Worm (Caenorhabditis elegans) whole organism, early embryonic: ENCODE measurements around the gene ttbk-8.2.

Experiments
- B0310.2 ChIP-seq: sonication (generic microtip); optimal IDR thresholded peaks from 2 replicates; lab custom pipeline; 2016; ENCODE audit warnings: mild to moderate bottlenecking, missing genetic modification characterization, missing compliant biosample characterization
- F13C5.2 ChIP-seq: sonication (generic microtip); optimal IDR thresholded peaks from 2 replicates; lab custom pipeline; 2017; ENCODE audit warnings: mild to moderate bottlenecking, missing genetic modification characterization, inconsistent platforms, missing compliant biosample characterization
- aly-1 ChIP-seq: sonication (generic microtip); optimal IDR thresholded peaks from 2 replicates; lab custom pipeline; 2016; ENCODE audit warnings: missing genetic modification characterization, missing compliant biosample characterization
- ama-1 ChIP-seq: fragments of 150-350 bp; optimal IDR thresholded peaks from 2 replicates; lab custom pipeline; 2014
- ceh-13 ChIP-seq: fragments of 200-800 bp; sonication (Bioruptor generic); optimal IDR thresholded peaks from 2 replicates; lab custom pipeline; 2018; ENCODE audit warnings: mild to moderate bottlenecking, missing genetic modification characterization, missing compliant biosample characterization
- ceh-36 ChIP-seq: sonication (generic microtip); optimal IDR thresholded peaks from 2 replicates; lab custom pipeline; 2016; ENCODE audit warnings: missing genetic modification characterization, inconsistent platforms, missing compliant biosample characterization
- ets-7 ChIP-seq: sonication (generic microtip); optimal IDR thresholded peaks from 2 replicates; lab custom pipeline; 2016; ENCODE audit warnings: missing genotype, missing genetic modification characterization, missing compliant biosample characterization
- flt-1 ChIP-seq: fragments of 200-800 bp; sonication (Bioruptor generic); IDR thresholded peaks from 2 replicates; pipeline ENCODE4 v1.3.6; 2022; ENCODE audit warnings: missing genetic modification characterization, missing compliant biosample characterization
- hmbx-1 ChIP-seq: sonication (generic microtip); optimal IDR thresholded peaks from 2 replicates; lab custom pipeline; 2016; ENCODE audit warnings: mild to moderate bottlenecking, missing genetic modification characterization, missing compliant biosample characterization
- hmg-4 ChIP-seq: fragments of 200-800 bp; sonication (Bioruptor generic); optimal IDR thresholded peaks from 2 replicates; lab custom pipeline; 2018; ENCODE audit warnings: mild to moderate bottlenecking, missing genetic modification characterization, missing compliant biosample characterization
- hnd-1 ChIP-seq: sonication (generic microtip); optimal IDR thresholded peaks from 2 replicates; lab custom pipeline; 2016; ENCODE audit warnings: missing genetic modification characterization, missing compliant biosample characterization
- pes-1 ChIP-seq: fragments of 200-800 bp; sonication (Bioruptor generic); IDR thresholded peaks from 2 replicates; pipeline ENCODE4 v1.3.6; 2022; ENCODE audit warnings: missing genetic modification reagents, missing genetic modification characterization, missing compliant biosample characterization
- scrt-1 ChIP-seq: fragments of 200-800 bp; sonication (Bioruptor generic); IDR thresholded peaks from 2 replicates; pipeline ENCODE4 v1.3.6; 2022; ENCODE audit warnings: missing genetic modification characterization, missing compliant biosample characterization
- sea-1 ChIP-seq: fragments of 200-800 bp; sonication (Bioruptor generic); conservative IDR thresholded peaks from 2 replicates; pipeline ENCODE4 v1.3.6; 2022; ENCODE audit warnings: missing genetic modification characterization, missing compliant biosample characterization
- tbx-11 ChIP-seq: fragments of 200-800 bp; sonication (Bioruptor generic); IDR thresholded peaks from 2 replicates; pipeline ENCODE4 v1.3.6; 2022; ENCODE audit warnings: missing genetic modification characterization, missing compliant biosample characterization
- tbx-37 ChIP-seq: fragments of 200-800 bp; sonication (Bioruptor generic); conservative IDR thresholded peaks from 2 replicates; pipeline ENCODE4 v1.3.6; 2022; ENCODE audit warnings: missing genetic modification reagents, missing genetic modification characterization, missing compliant biosample characterization
- tra-4 ChIP-seq: sonication (generic microtip); optimal IDR thresholded peaks from 2 replicates; lab custom pipeline; 2017; ENCODE audit warnings: missing genetic modification characterization, missing compliant biosample characterization

Gene ttbk-8.2

ce11 chrIV:5631628-5632027 is at the start of gene ttbk-8.2:
ttbk-8.2 (plus strand) TSS chrIV:5631928.
- TF ChIP-seq tra-4 (tag; lab: Kevin White, UChicago) (no peak), sea-1 (GFP tag; lab: Robert Waterston, UW) (no peak), ama-1 (lab: Kevin White, UChicago) (no peak), pes-1 (GFP tag; lab: Robert Waterston, UW) (no peak), B0310.2 (no peak), ceh-36 (tag; lab: Kevin White, UChicago) (no peak), ets-7 (tag; lab: Kevin White, UChicago) (no peak), hmg-4 (no peak), F13C5.2 (no peak), hnd-1 (tag; lab: Kevin White, UChicago) (no peak), aly-1 (no peak), tbx-11 (no peak), scrt-1 (GFP tag; lab: Robert Waterston, UW) (no peak), hmbx-1 (tag; lab: Kevin White, UChicago) (no peak), flt-1 (GFP tag; lab: Robert Waterston, UW) (no peak), tbx-37 (GFP tag; lab: Robert Waterston, UW) (no peak)

- TF ChIP-seq hmg-4, result no peak
- TF ChIP-seq sea-1 (GFP tag; lab: Robert Waterston, UW), result no peak
- no peak for TF ChIP-seq tra-4 (tag; lab: Kevin White, UChicago)
- no peak for TF ChIP-seq ceh-13 (GFP tag; lab: Kevin White, UChicago)
- no peak for TF ChIP-seq ets-7 (tag; lab: Kevin White, UChicago)
- no peak for TF ChIP-seq aly-1
- TF ChIP-seq ama-1 (lab: Kevin White, UChicago), result no peak
- no peak for TF ChIP-seq ceh-36 (tag; lab: Kevin White, UChicago)
- TF ChIP-seq scrt-1 (GFP tag; lab: Robert Waterston, UW), result no peak
- TF ChIP-seq tbx-11, result no peak
- no peak for TF ChIP-seq flt-1 (GFP tag; lab: Robert Waterston, UW)
- TF ChIP-seq F13C5.2, result no peak
- TF ChIP-seq B0310.2, result no peak
- TF ChIP-seq pes-1 (GFP tag; lab: Robert Waterston, UW), result no peak
- TF ChIP-seq hnd-1 (tag; lab: Kevin White, UChicago), result no peak
- no peak for TF ChIP-seq hmbx-1 (tag; lab: Kevin White, UChicago)
- no peak for TF ChIP-seq tbx-37 (GFP tag; lab: Robert Waterston, UW)
Measured at ce11 chrIV:5582267-5582666, 49.5 kb upstream of the ttbk-8.2 start.

- TF ChIP-seq B0310.2, result no peak
- TF ChIP-seq flt-1 (GFP tag; lab: Robert Waterston, UW), result no peak
- no peak for TF ChIP-seq aly-1
- no peak for TF ChIP-seq hmg-4
- no peak for TF ChIP-seq ama-1 (lab: Kevin White, UChicago)
- TF ChIP-seq scrt-1 (GFP tag; lab: Robert Waterston, UW), result no peak
- no peak for TF ChIP-seq F13C5.2
- no peak for TF ChIP-seq hnd-1 (tag; lab: Kevin White, UChicago)
- TF ChIP-seq ets-7 (tag; lab: Kevin White, UChicago), result no peak
- no peak for TF ChIP-seq hmbx-1 (tag; lab: Kevin White, UChicago)
- TF ChIP-seq pes-1 (GFP tag; lab: Robert Waterston, UW), result no peak
- TF ChIP-seq tra-4 (tag; lab: Kevin White, UChicago), result no peak
- no peak for TF ChIP-seq tbx-11
Measured at ce11 chrIV:5582760-5583159, 49.0 kb upstream of the ttbk-8.2 start.

ce11 chrIV:5583184-5583583 is 48.5 kb upstream of the ttbk-8.2 start:
- no peak for TF ChIP-seq ets-7 (tag; lab: Kevin White, UChicago)
- no peak for TF ChIP-seq ama-1 (lab: Kevin White, UChicago)
- no peak for TF ChIP-seq hmg-4
- no peak for TF ChIP-seq ceh-36 (tag; lab: Kevin White, UChicago)
- no peak for TF ChIP-seq ceh-13 (GFP tag; lab: Kevin White, UChicago)
- no peak for TF ChIP-seq F13C5.2

- TF ChIP-seq aly-1 (no peak), tbx-37 (GFP tag; lab: Robert Waterston, UW) (no peak), tra-4 (tag; lab: Kevin White, UChicago) (no peak), ama-1 (lab: Kevin White, UChicago) (no peak), tbx-11 (no peak), hmg-4 (no peak), scrt-1 (GFP tag; lab: Robert Waterston, UW) (no peak), sea-1 (GFP tag; lab: Robert Waterston, UW) (no peak), pes-1 (GFP tag; lab: Robert Waterston, UW) (no peak), ets-7 (tag; lab: Kevin White, UChicago) (no peak)
Measured at ce11 chrIV:5584384-5584783, 47.3 kb upstream of the ttbk-8.2 start, which contains the start of gene fkh-7. fkh-7 (plus strand) TSS chrIV:5584684.

- no peak for TF ChIP-seq aly-1
- TF ChIP-seq ceh-36 (tag; lab: Kevin White, UChicago), result no peak
- no peak for TF ChIP-seq B0310.2
- no peak for TF ChIP-seq tbx-11
- TF ChIP-seq pes-1 (GFP tag; lab: Robert Waterston, UW), result no peak
- no peak for TF ChIP-seq tbx-37 (GFP tag; lab: Robert Waterston, UW)
- TF ChIP-seq sea-1 (GFP tag; lab: Robert Waterston, UW), result no peak
- no peak for TF ChIP-seq hmg-4
- no peak for TF ChIP-seq ceh-13 (GFP tag; lab: Kevin White, UChicago)
- no peak for TF ChIP-seq hmbx-1 (tag; lab: Kevin White, UChicago)
- TF ChIP-seq ets-7 (tag; lab: Kevin White, UChicago), result no peak
- TF ChIP-seq tra-4 (tag; lab: Kevin White, UChicago), result no peak
- TF ChIP-seq flt-1 (GFP tag; lab: Robert Waterston, UW), result no peak
- TF ChIP-seq F13C5.2, result no peak
- no peak for TF ChIP-seq ama-1 (lab: Kevin White, UChicago)
- no peak for TF ChIP-seq hnd-1 (tag; lab: Kevin White, UChicago)
- TF ChIP-seq scrt-1 (GFP tag; lab: Robert Waterston, UW), result no peak
Measured at ce11 chrIV:5586320-5586720, 45.4 kb upstream of the ttbk-8.2 start.
